Fruit fly (Drosophila melanogaster): ENCODE measurements around the gene CG4459.

dm6 chr3R:19925271-19925670 is 3.2 kb downstream of the CG4459 start, which contains the start of gene CG4462:
- TF ChIP-seq Jra (GFP tag; optimal IDR thresholded peaks at IDR 0.05) (no peak), woc (GFP tag; optimal IDR thresholded peaks at IDR 0.05) (no peak), h (GFP tag; optimal IDR thresholded peaks at IDR 0.05) (no peak), Myc (optimal IDR thresholded peaks at IDR 0.05) (no peak), Mio (GFP tag; optimal IDR thresholded peaks at IDR 0.05) (no peak), ey (GFP tag; optimal IDR thresholded peaks at IDR 0.05) (no peak), psq (GFP tag; optimal IDR thresholded peaks at IDR 0.05) (no peak), br (GFP tag; optimal IDR thresholded peaks at IDR 0.05) (no peak), Hr83 (GFP tag; optimal IDR thresholded peaks at IDR 0.05; ENCODE audit: poor library complexity, severe bottlenecking) (no peak), Rel (GFP tag; optimal IDR thresholded peaks at IDR 0.05) (no peak), Rel (tag; optimal IDR thresholded peaks at IDR 0.05) (no peak), Abd-B (GFP tag; optimal IDR thresholded peaks at IDR 0.05) (no peak), foxo (GFP tag; optimal IDR thresholded peaks at IDR 0.05) (no peak), OdsH (GFP tag; optimal IDR thresholded peaks at IDR 0.05) (no peak), CrebA (GFP tag; optimal IDR thresholded peaks at IDR 0.05; ENCODE audit: borderline replicate concordance) (no peak)
